Worm (Caenorhabditis elegans): Measurements from ENCODE around the gene T25B9.5.

DNA sequence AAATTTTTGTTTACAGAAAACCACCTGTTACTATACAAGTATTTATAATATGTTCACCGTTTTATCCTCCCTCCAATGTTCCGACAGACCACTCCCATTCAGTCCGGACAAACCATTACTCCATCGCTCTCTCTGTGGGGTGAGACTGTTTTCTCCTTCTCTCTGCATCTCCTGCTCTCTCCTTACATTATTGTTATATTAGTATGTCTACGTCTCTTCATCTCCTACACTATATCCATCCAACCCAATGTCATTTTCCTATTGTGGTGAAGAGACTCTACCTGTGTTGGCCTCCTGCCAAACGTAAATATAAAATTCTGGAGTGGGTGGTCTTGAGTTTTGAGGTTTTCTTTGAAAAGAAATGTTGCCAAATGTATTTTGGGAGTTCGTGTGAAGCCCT lies 40.0 kb downstream of the T25B9.5 start:
- no peak for TF ChIP-seq dmd-4 (tag; optimal IDR thresholded peaks at IDR 0.05)
- TF ChIP-seq ztf-1 (GFP tag; conservative IDR thresholded peaks at IDR 0.05): no peak
- TF ChIP-seq mdl-1 (tag; optimal IDR thresholded peaks at IDR 0.05): no peak
